Fruit fly (Drosophila melanogaster) whole organism, prepupa: ENCODE measurements around the gene CG15912.

Experiments used
- CG10631 ChIP-seq: fragments of 200-800 bp; sonication (Bioruptor generic); optimal IDR thresholded peaks from 2 replicates; lab custom pipeline; 2016; ENCODE audit warnings: missing biosample characterization, missing genetic modification characterization
- CG11294 ChIP-seq: fragments of 200-800 bp; sonication (Bioruptor generic); IDR thresholded peaks from 2 replicates; pipeline ENCODE4 v1.3.6; 2022; ENCODE audit warnings: missing biosample characterization, missing genetic modification characterization
- CG1621 ChIP-seq: fragments of 200-800 bp; sonication (Bioruptor generic); optimal IDR thresholded peaks from 3 replicates; lab custom pipeline; 2018; ENCODE audit warnings: missing biosample characterization, mild to moderate bottlenecking, missing genetic modification characterization
- CG16779 ChIP-seq: fragments of 200-800 bp; sonication (Bioruptor generic); optimal IDR thresholded peaks from 3 replicates; lab custom pipeline; 2017; ENCODE audit warnings: missing biosample characterization, mild to moderate bottlenecking, missing genetic modification characterization
- CG3032 ChIP-seq: fragments of 200-800 bp; optimal IDR thresholded peaks from 2 replicates; lab custom pipeline; 2019; ENCODE audit warnings: missing biosample characterization, mild to moderate bottlenecking, missing genetic modification characterization, moderate library complexity
- CG32006 ChIP-seq: fragments of 200-800 bp; sonication (Bioruptor generic); optimal IDR thresholded peaks from 3 replicates; lab custom pipeline; 2017; ENCODE audit warnings: missing biosample characterization, mild to moderate bottlenecking, missing genetic modification characterization
- CG34406 ChIP-seq: fragments of 200-800 bp; sonication (Bioruptor generic); optimal IDR thresholded peaks from 3 replicates; lab custom pipeline; 2016; ENCODE audit warnings: missing biosample characterization, missing genetic modification characterization
- CG3919 ChIP-seq: fragments of 200-800 bp; sonication (Bioruptor generic); optimal IDR thresholded peaks from 3 replicates; lab custom pipeline; 2016; ENCODE audit warnings: missing biosample characterization, missing genetic modification characterization
- CG6163 ChIP-seq: fragments of 200-800 bp; sonication (Bioruptor generic); IDR thresholded peaks from 3 replicates; pipeline ENCODE4 v1.3.6; 2022; ENCODE audit warnings: missing biosample characterization, missing genetic modification characterization
- CG6276 ChIP-seq: fragments of 200-800 bp; sonication (Bioruptor generic); optimal IDR thresholded peaks from 2 replicates; lab custom pipeline; 2017; ENCODE audit warnings: missing biosample characterization, mild to moderate bottlenecking, missing genetic modification characterization
- CG6792 ChIP-seq: fragments of 200-800 bp; sonication (Bioruptor generic); optimal IDR thresholded peaks from 3 replicates; lab custom pipeline; 2016; ENCODE audit warnings: missing biosample characterization, missing genetic modification characterization
- CG6808 ChIP-seq: fragments of 200-800 bp; sonication (Bioruptor generic); optimal IDR thresholded peaks from 3 replicates; lab custom pipeline; 2017; ENCODE audit warnings: missing biosample characterization, missing genetic modification characterization, mild to moderate bottlenecking, moderate library complexity, missing genetic modification reagents
- CG6854 ChIP-seq: fragments of 200-800 bp; sonication (Bioruptor generic); optimal IDR thresholded peaks from 2 replicates; lab custom pipeline; 2017; ENCODE audit warnings: missing biosample characterization, mild to moderate bottlenecking, missing genetic modification characterization
- CG7368 ChIP-seq: fragments of 200-800 bp; sonication (Bioruptor generic); optimal IDR thresholded peaks from 3 replicates; lab custom pipeline; 2016; ENCODE audit warnings: missing biosample characterization, missing genetic modification characterization
- Eip75B ChIP-seq: fragments of 200-800 bp; sonication (Bioruptor generic); optimal IDR thresholded peaks from 3 replicates; lab custom pipeline; 2016; ENCODE audit warnings: missing biosample characterization, missing genetic modification characterization
- Ets21C ChIP-seq: fragments of 200-800 bp; sonication (Bioruptor generic); optimal IDR thresholded peaks from 3 replicates; lab custom pipeline; 2016; ENCODE audit warnings: missing biosample characterization, missing genetic modification characterization
- Ets96B ChIP-seq: fragments of 200-800 bp; optimal IDR thresholded peaks from 2 replicates; lab custom pipeline; 2019; ENCODE audit warnings: missing biosample characterization, mild to moderate bottlenecking, missing genetic modification characterization, moderate library complexity
- Gug ChIP-seq: fragments of 200-800 bp; sonication (Bioruptor generic); IDR thresholded peaks from 2 replicates; pipeline ENCODE4 v1.3.6; 2022; ENCODE audit warnings: missing biosample characterization, missing genetic modification characterization
- Hr39 ChIP-seq: fragments of 200-800 bp; sonication (Bioruptor generic); optimal IDR thresholded peaks from 2 replicates; lab custom pipeline; 2016; ENCODE audit warnings: missing biosample characterization, missing genetic modification characterization
- Hr4 ChIP-seq: fragments of 200-800 bp; sonication (Bioruptor generic); optimal IDR thresholded peaks from 3 replicates; lab custom pipeline; 2016; ENCODE audit warnings: missing biosample characterization, missing genetic modification characterization
- Met ChIP-seq: fragments of 200-800 bp; sonication (Bioruptor generic); optimal IDR thresholded peaks from 3 replicates; lab custom pipeline; 2016; ENCODE audit warnings: missing biosample characterization, missing genetic modification characterization
- Smox ChIP-seq: fragments of 200-800 bp; sonication (Bioruptor generic); optimal IDR thresholded peaks from 3 replicates; lab custom pipeline; 2016; ENCODE audit warnings: missing biosample characterization, missing genetic modification characterization
- Sox102F ChIP-seq: fragments of 200-800 bp; sonication (Bioruptor generic); optimal IDR thresholded peaks from 2 replicates; lab custom pipeline; 2016; ENCODE audit warnings: missing biosample characterization, mild to moderate bottlenecking, missing genetic modification characterization
- Sox14 ChIP-seq: fragments of 200-800 bp; sonication (Bioruptor generic); optimal IDR thresholded peaks from 3 replicates; lab custom pipeline; 2016; ENCODE audit warnings: missing biosample characterization, missing genetic modification characterization
- Sox15 ChIP-seq: fragments of 200-800 bp; sonication (Bioruptor generic); optimal IDR thresholded peaks from 3 replicates; lab custom pipeline; 2016; ENCODE audit warnings: missing biosample characterization, missing genetic modification characterization
- achi ChIP-seq: fragments of 200-800 bp; sonication (Bioruptor generic); optimal IDR thresholded peaks from 3 replicates; lab custom pipeline; 2016; ENCODE audit warnings: missing biosample characterization, missing genetic modification characterization
- acj6 ChIP-seq: fragments of 200-800 bp; sonication (Bioruptor generic); optimal IDR thresholded peaks from 3 replicates; lab custom pipeline; 2016; ENCODE audit warnings: missing biosample characterization, missing genetic modification characterization
- cyc ChIP-seq: fragments of 200-800 bp; sonication (Bioruptor generic); optimal IDR thresholded peaks from 3 replicates; lab custom pipeline; 2016; ENCODE audit warnings: missing biosample characterization, missing genetic modification characterization
- dac ChIP-seq: fragments of 200-800 bp; sonication (Bioruptor generic); optimal IDR thresholded peaks from 2 replicates; lab custom pipeline; 2017; ENCODE audit warnings: missing biosample characterization, mild to moderate bottlenecking, missing genetic modification characterization
- dsx ChIP-seq: fragments of 200-800 bp; optimal IDR thresholded peaks from 3 replicates; lab custom pipeline; 2019; ENCODE audit warnings: missing biosample characterization, mild to moderate bottlenecking, missing genetic modification characterization, moderate library complexity; ENCODE audit not compliant: poor library complexity, severe bottlenecking
- eg ChIP-seq: fragments of 200-800 bp; sonication (Bioruptor generic); IDR thresholded peaks from 3 replicates; pipeline ENCODE4 v1.3.6; 2022; ENCODE audit warnings: missing biosample characterization, missing genetic modification characterization
- esn ChIP-seq: fragments of 200-800 bp; sonication (Bioruptor generic); optimal IDR thresholded peaks from 2 replicates; lab custom pipeline; 2016; ENCODE audit warnings: missing biosample characterization, mild to moderate bottlenecking, missing genetic modification characterization, moderate library complexity
- fd85E ChIP-seq: fragments of 200-800 bp; sonication (Bioruptor generic); optimal IDR thresholded peaks from 3 replicates; lab custom pipeline; 2016; ENCODE audit warnings: missing biosample characterization, missing genetic modification characterization
- fkh ChIP-seq: fragments of 200-800 bp; sonication (Bioruptor generic); optimal IDR thresholded peaks from 3 replicates; lab custom pipeline; 2017; ENCODE audit warnings: missing biosample characterization, mild to moderate bottlenecking, missing genetic modification characterization, moderate library complexity
- lz ChIP-seq: fragments of 200-800 bp; sonication (Bioruptor generic); optimal IDR thresholded peaks from 3 replicates; lab custom pipeline; 2016; ENCODE audit warnings: missing biosample characterization, missing genetic modification characterization
- net ChIP-seq: fragments of 200-800 bp; sonication (Bioruptor generic); optimal IDR thresholded peaks from 3 replicates; lab custom pipeline; 2016; ENCODE audit warnings: missing biosample characterization, missing genetic modification characterization
- pdm3 ChIP-seq: fragments of 200-800 bp; sonication (Bioruptor generic); optimal IDR thresholded peaks from 3 replicates; lab custom pipeline; 2016; ENCODE audit warnings: missing biosample characterization, missing genetic modification characterization
- salr ChIP-seq, 2 experiments: fragments of 200-800 bp; sonication (Bioruptor generic); optimal IDR thresholded peaks; 3 replicates each; lab custom pipeline; 2016 to 2018; ENCODE audit warnings: missing biosample characterization in 2 of 2, missing genetic modification characterization in 2 of 2, mild to moderate bottlenecking in 1 of 2
- spab ChIP-seq: fragments of 200-800 bp; sonication (Bioruptor generic); optimal IDR thresholded peaks from 2 replicates; lab custom pipeline; 2017; ENCODE audit warnings: missing biosample characterization, mild to moderate bottlenecking, missing genetic modification characterization, missing genetic modification reagents
- ss ChIP-seq, 2 experiments: fragments of 200-800 bp; sonication (Bioruptor generic); optimal IDR thresholded peaks; 2 replicates in 1 of 2; 3 replicates in 1 of 2; lab custom pipeline; 2017 to 2018; ENCODE audit warnings: mild to moderate bottlenecking in 2 of 2, missing biosample characterization in 2 of 2, missing genetic modification characterization in 2 of 2, moderate library complexity in 1 of 2
- svp ChIP-seq: fragments of 200-800 bp; sonication (Bioruptor generic); peaks from one replicate; lab custom pipeline; 2016; ENCODE audit warnings: missing biosample characterization, missing genetic modification characterization
- topi ChIP-seq: fragments of 200-800 bp; sonication (Bioruptor generic); optimal IDR thresholded peaks from 3 replicates; lab custom pipeline; 2016; ENCODE audit warnings: missing biosample characterization, missing genetic modification characterization
- vri ChIP-seq: fragments of 200-800 bp; sonication (Bioruptor generic); optimal IDR thresholded peaks from 3 replicates; lab custom pipeline; 2016; ENCODE audit warnings: missing biosample characterization, mild to moderate bottlenecking, missing genetic modification characterization

The CG15912 gene

dm6 chrX:4554718-4555117 is 5.8 kb downstream of the CG15912 start:
- TF ChIP-seq CG6276 (no peak), lz (GFP tag; lab: Kevin White, UChicago) (no peak), esn (GFP tag; lab: Kevin White, UChicago) (no peak), ss (GFP tag; optimal IDR thresholded peaks at IDR 0.05; lab: Kevin White, UChicago) (no peak), salr (GFP tag; optimal IDR thresholded peaks at IDR 0.05; lab: Kevin White, UChicago) (no peak), CG1621 (tag; lab: Kevin White, UChicago) (no peak), pdm3 (no peak), fkh (GFP tag; lab: Kevin White, UChicago) (no peak)

- TF ChIP-seq topi (GFP tag; lab: Kevin White, UChicago) (no peak), eg (GFP tag; lab: Robert Waterston, UW) (no peak), Sox14 (no peak), CG32006 (no peak), achi (GFP tag; lab: Kevin White, UChicago) (no peak), CG3919 (GFP tag; lab: Kevin White, UChicago) (no peak), spab (GFP tag; lab: Kevin White, UChicago) (no peak), vri (GFP tag; lab: Kevin White, UChicago) (peak; percentile 59)
Observed at dm6 chrX:4555833-4556232, 7.0 kb downstream of the CG15912 start.

- TF ChIP-seq Sox15 (GFP tag; lab: Kevin White, UChicago) (no peak), salr (GFP tag; optimal IDR thresholded peaks at IDR 0.05; lab: Kevin White, UChicago) (no peak), dac (GFP tag; lab: Kevin White, UChicago) (no peak), Eip75B (no peak), Gug (GFP tag; lab: Robert Waterston, UW) (no peak), CG34406 (no peak), achi (GFP tag; lab: Kevin White, UChicago) (no peak), Ets21C (GFP tag; lab: Kevin White, UChicago) (no peak), CG7368 (GFP tag; lab: Kevin White, UChicago) (no peak), CG10631 (no peak), acj6 (GFP tag; lab: Kevin White, UChicago) (no peak), Hr4 (no peak), CG6163 (GFP tag; lab: Robert Waterston, UW) (no peak), Hr39 (GFP tag; lab: Kevin White, UChicago) (no peak), Smox (no peak), dsx (GFP tag; lab: Kevin White, UChicago) (no peak), topi (GFP tag; lab: Kevin White, UChicago) (no peak)
Observed at dm6 chrX:4557772-4558171, 8.9 kb downstream of the CG15912 start, which contains the start of gene CG3546. CG3546 (plus strand) TSS chrX:4558072.

dm6 chrX:4560182-4560845 is 11.4 kb downstream of the CG15912 start:
- peak in 1 of 2 experiments; percentile 20 for TF ChIP-seq ss (GFP tag; optimal IDR thresholded peaks at IDR 0.05; lab: Kevin White, UChicago)
- TF ChIP-seq Smox, result peak; percentile 23
- TF ChIP-seq Ets96B (tag; lab: Kevin White, UChicago), result peak; percentile 38
- TF ChIP-seq cyc (GFP tag; lab: Kevin White, UChicago), result peak; percentile 42
- TF ChIP-seq net (GFP tag; lab: Kevin White, UChicago), result no peak
- TF ChIP-seq Ets21C (GFP tag; lab: Kevin White, UChicago), result no peak
- no peak for TF ChIP-seq CG3032 (tag; lab: Kevin White, UChicago)
- TF ChIP-seq Met (GFP tag; lab: Kevin White, UChicago), result peak; percentile 32
- TF ChIP-seq CG11294 (GFP tag; lab: Robert Waterston, UW), result no peak
- no peak for TF ChIP-seq fkh (GFP tag; lab: Kevin White, UChicago)
- peak; percentile 41 for TF ChIP-seq lz (GFP tag; lab: Kevin White, UChicago)
- TF ChIP-seq topi (GFP tag; lab: Kevin White, UChicago), result peak; percentile 37
- peak; percentile 26 for TF ChIP-seq CG6792
- peak; percentile 19 for TF ChIP-seq Sox102F (GFP tag; lab: Kevin White, UChicago)
- TF ChIP-seq Eip75B, result peak; percentile 11
- TF ChIP-seq CG3919 (GFP tag; lab: Kevin White, UChicago), result peak; percentile 39
- no peak for TF ChIP-seq achi (GFP tag; lab: Kevin White, UChicago)
- TF ChIP-seq CG7368 (GFP tag; lab: Kevin White, UChicago), result no peak
- peak in 1 of 2 experiments; percentile 33 for TF ChIP-seq salr (GFP tag; optimal IDR thresholded peaks at IDR 0.05; lab: Kevin White, UChicago)
- TF ChIP-seq Hr4, result no peak
- no peak for TF ChIP-seq vri (GFP tag; lab: Kevin White, UChicago)
- TF ChIP-seq CG6163 (GFP tag; lab: Robert Waterston, UW), result 0 out of 3 replicates have a peak, but pooled peaks have one; percentile 11
- no peak for TF ChIP-seq fd85E (GFP tag; lab: Kevin White, UChicago)
- TF ChIP-seq CG6808 (GFP tag; lab: Kevin White, UChicago), result peak; percentile 1
- TF ChIP-seq spab (GFP tag; lab: Kevin White, UChicago), result no peak
- no peak for TF ChIP-seq CG6854
- TF ChIP-seq CG16779 (tag; lab: Kevin White, UChicago), result no peak
- peak; percentile 44 for TF ChIP-seq esn (GFP tag; lab: Kevin White, UChicago)
- TF ChIP-seq svp (GFP tag; lab: Kevin White, UChicago), result no peak
